Fruit fly (Drosophila melanogaster) whole organism: ENCODE measurements around the gene Hexo2.

Experiments
- EcR ChIP-seq, 2 experiments: fragments of >200 bp; optimal IDR thresholded peaks; 2 replicates each; lab custom pipeline; 2017; ENCODE audit warnings: missing biosample characterization in 2 of 2, missing genetic modification characterization in 2 of 2, missing genetic modification reagents in 2 of 2
- psq ChIP-seq: fragments of >200 bp; optimal IDR thresholded peaks from 2 replicates; lab custom pipeline; 2017

DNA sequence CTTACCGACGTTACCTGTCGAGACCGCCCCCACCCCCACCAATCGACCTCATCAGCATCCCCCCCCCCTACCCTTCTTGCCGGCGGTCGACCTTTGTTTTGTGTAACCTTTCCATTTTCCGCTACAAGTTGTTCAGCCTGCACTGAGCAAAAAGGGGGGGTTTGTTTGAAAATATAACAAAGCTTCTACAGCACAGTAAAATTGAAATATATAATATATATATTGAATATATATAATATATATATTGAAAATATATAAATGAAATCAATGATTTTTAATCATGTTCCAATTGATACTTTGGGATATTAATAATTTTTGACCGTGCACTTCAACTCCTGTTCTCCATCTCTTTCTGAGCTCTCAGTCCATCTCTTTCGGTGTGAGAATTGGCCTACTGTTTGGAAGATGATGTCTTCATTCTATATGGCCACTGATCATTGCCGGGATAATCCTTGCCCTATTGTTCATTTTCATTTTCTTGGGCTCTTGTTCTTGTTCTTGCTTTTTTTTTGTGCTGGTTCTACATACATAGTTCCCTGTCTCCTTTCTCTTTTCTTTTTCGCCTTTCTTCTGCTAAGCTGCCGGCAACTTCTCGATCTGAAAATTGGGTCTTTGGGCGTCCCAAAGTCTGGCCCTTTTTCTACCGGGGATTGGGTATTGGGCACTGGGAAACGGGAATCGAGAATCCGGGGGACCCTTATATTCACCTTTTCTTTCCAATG lies 43.7 kb upstream of the Hexo2 start:
- TF ChIP-seq EcR (GFP tag; optimal IDR thresholded peaks at IDR 0.05; lab: Kevin White, UChicago) = no peak
- TF ChIP-seq psq (lab: Kevin White, UChicago) = no peak
